Fruit fly (Drosophila melanogaster) whole organism, embryonic: ENCODE data around the gene CG9133.

Source experiments
- Awh ChIP-seq: fragments of 200-800 bp; sonication (Bioruptor generic); IDR thresholded peaks from 2 replicates; pipeline ENCODE4, ENCODE4 v1.3.6; 2022; ENCODE audit warnings: missing biosample characterization, missing genetic modification characterization
- BtbVII ChIP-seq: fragments of 200-800 bp; sonication (Bioruptor generic); optimal IDR thresholded peaks from 3 replicates; lab custom pipeline; 2017; ENCODE audit warnings: missing biosample characterization, mild to moderate bottlenecking, missing genetic modification characterization
- CG1024 ChIP-seq: fragments of 200-800 bp; sonication (Bioruptor generic); IDR thresholded peaks from 2 replicates; pipeline ENCODE4 v1.3.6; 2022; ENCODE audit warnings: missing biosample characterization, missing genetic modification characterization
- CG10565 ChIP-seq: fragments of 200-800 bp; sonication (Bioruptor generic); optimal IDR thresholded peaks from 3 replicates; lab custom pipeline; 2016; ENCODE audit warnings: missing biosample characterization, mild to moderate bottlenecking, missing genetic modification characterization
- CG11085 ChIP-seq: fragments of 200-800 bp; sonication (Bioruptor generic); IDR thresholded peaks from 2 replicates; pipeline ENCODE4 v1.3.6; 2022; ENCODE audit warnings: missing biosample characterization, missing genetic modification characterization
- CG11456 ChIP-seq: fragments of 200-800 bp; sonication (Bioruptor generic); IDR thresholded peaks from 3 replicates; pipeline ENCODE4 v1.3.6; 2022; ENCODE audit warnings: missing biosample characterization, missing genetic modification characterization
- CG12071 ChIP-seq: fragments of 200-800 bp; sonication (Bioruptor generic); optimal IDR thresholded peaks from 3 replicates; lab custom pipeline; 2018; ENCODE audit warnings: missing biosample characterization, mild to moderate bottlenecking, missing genetic modification characterization
- CG12769 ChIP-seq: fragments of 200-800 bp; sonication (Bioruptor generic); optimal IDR thresholded peaks from 2 replicates; lab custom pipeline; 2019; ENCODE audit warnings: missing biosample characterization, mild to moderate bottlenecking, missing genetic modification characterization, moderate library complexity
- CG13123 ChIP-seq: fragments of 200-800 bp; sonication (Bioruptor generic); optimal IDR thresholded peaks from 2 replicates; lab custom pipeline; 2016; ENCODE audit warnings: missing biosample characterization, missing genetic modification characterization
- CG14050 ChIP-seq: fragments of 200-800 bp; sonication (Bioruptor generic); IDR thresholded peaks from 3 replicates; pipeline ENCODE4 v1.3.6; 2022; ENCODE audit warnings: missing biosample characterization, missing genetic modification characterization
- CG17186 ChIP-seq: fragments of 200-800 bp; sonication (Bioruptor generic); optimal IDR thresholded peaks from 3 replicates; lab custom pipeline; 2017; ENCODE audit warnings: missing biosample characterization, missing genetic modification reagents, missing genetic modification characterization
- CG17385 ChIP-seq: fragments of 200-800 bp; sonication (Bioruptor generic); optimal IDR thresholded peaks from 3 replicates; lab custom pipeline; 2018; ENCODE audit warnings: missing biosample characterization, mild to moderate bottlenecking, missing genetic modification characterization
- CG18764 ChIP-seq: fragments of 200-800 bp; sonication (Bioruptor generic); optimal IDR thresholded peaks from 3 replicates; lab custom pipeline; 2016; ENCODE audit warnings: missing biosample characterization, missing genetic modification characterization
- CG6654 ChIP-seq: fragments of 200-800 bp; sonication (Bioruptor generic); optimal IDR thresholded peaks from 2 replicates; lab custom pipeline; 2017; ENCODE audit warnings: missing biosample characterization, mild to moderate bottlenecking, missing genetic modification characterization
- CG6791 ChIP-seq: fragments of 200-800 bp; sonication (Bioruptor generic); IDR thresholded peaks from 3 replicates; pipeline ENCODE4 v1.3.6; 2022; ENCODE audit warnings: missing biosample characterization, missing genetic modification characterization; ENCODE audit not compliant: partially characterized antibody
- CG6813 ChIP-seq: fragments of 200-800 bp; sonication (Bioruptor generic); optimal IDR thresholded peaks from 2 replicates; lab custom pipeline; 2017; ENCODE audit warnings: missing biosample characterization, missing genetic modification characterization, mild to moderate bottlenecking, moderate library complexity, missing genetic modification reagents
- CG7556 ChIP-seq: fragments of 200-800 bp; sonication (Bioruptor generic); optimal IDR thresholded peaks from 2 replicates; lab custom pipeline; 2017; ENCODE audit warnings: missing biosample characterization, mild to moderate bottlenecking, missing genetic modification characterization
- CoRest ChIP-seq: fragments of 200-800 bp; sonication (Bioruptor generic); optimal IDR thresholded peaks from 3 replicates; lab custom pipeline; 2018; ENCODE audit warnings: missing biosample characterization, mild to moderate bottlenecking, missing genetic modification characterization, moderate library complexity
- E2f1 ChIP-seq: fragments of 200-800 bp; sonication (Bioruptor generic); IDR thresholded peaks from 2 replicates; pipeline ENCODE4 v1.3.6; 2022; ENCODE audit warnings: missing biosample characterization, missing genetic modification characterization
- HHEX ChIP-seq: fragments of 200-800 bp; sonication (Bioruptor generic); optimal IDR thresholded peaks from 3 replicates; lab custom pipeline; 2017; ENCODE audit warnings: missing biosample characterization, mild to moderate bottlenecking, missing genetic modification characterization, missing genetic modification reagents
- HLH3B ChIP-seq: fragments of 200-800 bp; sonication (Bioruptor generic); IDR thresholded peaks from 2 replicates; pipeline ENCODE4 v1.3.6; 2022; ENCODE audit warnings: missing biosample characterization, missing genetic modification characterization
- Hr51 ChIP-seq, 2 experiments: fragments of 200-800 bp; sonication (Bioruptor generic); optimal IDR thresholded peaks; 2 replicates in 1 of 2; 3 replicates in 1 of 2; lab custom pipeline; 2016 to 2018; ENCODE audit warnings: missing biosample characterization in 2 of 2, missing genetic modification characterization in 2 of 2, mild to moderate bottlenecking in 1 of 2, moderate library complexity in 1 of 2
- Mes4 ChIP-seq: fragments of 200-800 bp; sonication (Bioruptor generic); optimal IDR thresholded peaks from 2 replicates; lab custom pipeline; 2016; ENCODE audit warnings: missing biosample characterization, missing genetic modification characterization
- Oli ChIP-seq: fragments of 200-800 bp; sonication (Bioruptor generic); optimal IDR thresholded peaks from 2 replicates; lab custom pipeline; 2018; ENCODE audit warnings: missing biosample characterization, mild to moderate bottlenecking, missing genetic modification characterization, moderate library complexity
- Opbp ChIP-seq: fragments of 200-800 bp; sonication (Bioruptor generic); IDR thresholded peaks from 3 replicates; pipeline ENCODE4 v1.3.6; 2022; ENCODE audit warnings: missing biosample characterization, missing genetic modification characterization; ENCODE audit not compliant: partially characterized antibody
- Pdp1 ChIP-seq, 2 experiments: fragments of 200-800 bp; sonication (Bioruptor generic); optimal IDR thresholded peaks; 3 replicates each; lab custom pipeline; 2016; ENCODE audit warnings: missing biosample characterization in 2 of 2, missing genetic modification characterization in 2 of 2, mild to moderate bottlenecking in 1 of 2, moderate library complexity in 1 of 2
- Poxn ChIP-seq: fragments of 200-800 bp; sonication (Bioruptor generic); IDR thresholded peaks from 2 replicates; pipeline ENCODE4 v1.3.6; 2022; ENCODE audit warnings: missing biosample characterization, missing genetic modification characterization
- Rfx ChIP-seq: fragments of 200-800 bp; sonication (Bioruptor generic); IDR thresholded peaks from 2 replicates; pipeline ENCODE4 v1.3.6; 2022; ENCODE audit warnings: missing biosample characterization, missing genetic modification characterization
- Six4 ChIP-seq: fragments of 200-800 bp; sonication (Bioruptor generic); optimal IDR thresholded peaks from 2 replicates; lab custom pipeline; 2016; ENCODE audit warnings: missing biosample characterization, missing genetic modification characterization
- Ssrp ChIP-seq: fragments of 200-800 bp; sonication (Bioruptor generic); optimal IDR thresholded peaks from 2 replicates; lab custom pipeline; 2018; ENCODE audit warnings: missing biosample characterization, mild to moderate bottlenecking, missing genetic modification characterization, moderate library complexity
- Xrp1 ChIP-seq: fragments of 200-800 bp; sonication (Bioruptor generic); IDR thresholded peaks from 2 replicates; pipeline ENCODE4 v1.3.6; 2022; ENCODE audit warnings: missing biosample characterization, missing genetic modification characterization
- al ChIP-seq: fragments of 200-800 bp; sonication (Bioruptor generic); IDR thresholded peaks from 2 replicates; pipeline ENCODE4 v1.3.6; 2022; ENCODE audit warnings: missing biosample characterization, missing genetic modification characterization
- bsh ChIP-seq, 2 experiments: fragments of 200-800 bp; sonication (Bioruptor generic); optimal IDR thresholded peaks; 2 replicates each; lab custom pipeline; 2017 to 2018; ENCODE audit warnings: mild to moderate bottlenecking in 2 of 2, missing biosample characterization in 2 of 2, missing genetic modification characterization in 2 of 2, moderate library complexity in 1 of 2
- btn ChIP-seq: fragments of 200-800 bp; sonication (Bioruptor generic); optimal IDR thresholded peaks from 2 replicates; lab custom pipeline; 2016; ENCODE audit warnings: missing biosample characterization, missing genetic modification characterization
- chn ChIP-seq: fragments of 200-800 bp; sonication (Bioruptor generic); optimal IDR thresholded peaks from 2 replicates; lab custom pipeline; 2016; ENCODE audit warnings: missing biosample characterization, missing genetic modification characterization
- ci ChIP-seq: fragments of 200-800 bp; sonication (Bioruptor generic); IDR thresholded peaks from 3 replicates; pipeline ENCODE4 v1.3.6; 2022; ENCODE audit warnings: missing biosample characterization, missing genetic modification characterization
- dpn ChIP-seq, 2 experiments: fragments of 200-800 bp; sonication (Bioruptor generic); optimal IDR thresholded peaks; 3 replicates each; lab custom pipeline; 2016; ENCODE audit warnings: missing biosample characterization in 2 of 2, missing genetic modification characterization in 2 of 2
- fd96Cb ChIP-seq: fragments of 200-800 bp; sonication (Bioruptor generic); optimal IDR thresholded peaks from 2 replicates; lab custom pipeline; 2018; ENCODE audit warnings: missing biosample characterization, mild to moderate bottlenecking, missing genetic modification characterization, moderate library complexity
- grn ChIP-seq: fragments of 200-800 bp; sonication (Bioruptor generic); optimal IDR thresholded peaks from 3 replicates; lab custom pipeline; 2017; ENCODE audit warnings: missing biosample characterization, missing genetic modification characterization
- gsb-n ChIP-seq: fragments of 200-800 bp; sonication (Bioruptor generic); optimal IDR thresholded peaks from 3 replicates; lab custom pipeline; 2018; ENCODE audit warnings: missing biosample characterization, mild to moderate bottlenecking, missing genetic modification characterization
- ham ChIP-seq: fragments of 200-800 bp; sonication (Bioruptor generic); IDR thresholded peaks from 2 replicates; pipeline ENCODE4 v1.3.6; 2022; ENCODE audit warnings: missing biosample characterization, missing genetic modification characterization
- nmo ChIP-seq: fragments of 200-800 bp; sonication (Bioruptor generic); optimal IDR thresholded peaks from 2 replicates; lab custom pipeline; 2018; ENCODE audit warnings: missing biosample characterization, mild to moderate bottlenecking, missing genetic modification characterization, moderate library complexity
- prd ChIP-seq, 3 experiments: fragments of >200 bp in 2 of 3; fragments of 200-800 bp in 1 of 3; sonication (Bioruptor generic) in 1 of 3; optimal IDR thresholded peaks in 2 of 3; IDR thresholded peaks in 1 of 3; 2 replicates in 2 of 3; 3 replicates in 1 of 3; pipeline versions ENCODE4 v1.3.6 to Lab custom; 2017 to 2022; ENCODE audit warnings: missing biosample characterization in 1 of 3, missing genetic modification characterization in 1 of 3
- pum ChIP-seq: fragments of 200-800 bp; sonication (Bioruptor generic); optimal IDR thresholded peaks from 2 replicates; lab custom pipeline; 2016; ENCODE audit warnings: missing biosample characterization, missing genetic modification characterization
- ranshi ChIP-seq: fragments of 200-800 bp; sonication (Bioruptor generic); IDR thresholded peaks from 2 replicates; pipeline ENCODE4 v1.3.6; 2022; ENCODE audit warnings: missing biosample characterization, missing genetic modification characterization
- sens ChIP-seq: fragments of 200-800 bp; sonication (Bioruptor generic); peaks from one replicate; lab custom pipeline; 2016; ENCODE audit warnings: missing biosample characterization, missing genetic modification characterization
- slou ChIP-seq: fragments of 200-800 bp; sonication (Bioruptor generic); optimal IDR thresholded peaks from 3 replicates; lab custom pipeline; 2016; ENCODE audit warnings: missing biosample characterization, missing genetic modification characterization
- tio ChIP-seq: fragments of 200-800 bp; sonication (Bioruptor generic); optimal IDR thresholded peaks from 2 replicates; lab custom pipeline; 2017; ENCODE audit warnings: missing biosample characterization, missing genetic modification characterization, inconsistent platforms
- tup ChIP-seq: fragments of 200-800 bp; sonication (Bioruptor generic); optimal IDR thresholded peaks from 2 replicates; lab custom pipeline; 2016; ENCODE audit warnings: missing biosample characterization, mild to moderate bottlenecking, missing genetic modification characterization, moderate library complexity
- usp ChIP-seq: fragments of >200 bp; optimal IDR thresholded peaks from 2 replicates; lab custom pipeline; 2017; ENCODE audit warnings: missing biosample characterization, missing genetic modification characterization

CG9133 gene

dm6 chr3L:1216460-1216859 lies 35.4 kb upstream of the CG9133 start (continued):
- TF ChIP-seq Awh (GFP tag; lab: Robert Waterston, UW) (no peak), HLH3B (GFP tag; lab: Robert Waterston, UW) (peak; percentile 64; the same call in 1 of the 2 replicates), al (GFP tag; lab: Robert Waterston, UW) (no peak), prd (optimal IDR thresholded peaks at IDR 0.05; lab: Kevin White, UChicago) (no peak), prd (GFP tag; IDR thresholded peaks at IDR 0.05; lab: Robert Waterston, UW) (peak; percentile 73; the same call in 2 of the 3 replicates), E2f1 (GFP tag; lab: Robert Waterston, UW) (peak; percentile 40; the same call in 1 of the 2 replicates), Opbp (GFP tag; lab: Robert Waterston, UW) (no peak), CG13123 (no peak), Poxn (GFP tag; lab: Robert Waterston, UW) (no peak), CG12769 (tag; lab: Kevin White, UChicago) (peak; percentile 32), slou (GFP tag; lab: Kevin White, UChicago) (no peak), tio (no peak), sens (peak; percentile 94), btn (GFP tag; lab: Kevin White, UChicago) (peak; percentile 47), tup (no peak), dpn (GFP tag; optimal IDR thresholded peaks at IDR 0.05; lab: Kevin White, UChicago) (peak; percentile 16 to 39), Ssrp (peak; percentile 47), gsb-n (tag; lab: Kevin White, UChicago) (peak; percentile 58), CoRest (peak; percentile 38), bsh (GFP tag; optimal IDR thresholded peaks at IDR 0.05; lab: Kevin White, UChicago) (peak in 1 of 2 experiments; percentile 69), chn (GFP tag; lab: Kevin White, UChicago) (peak; percentile 15), Xrp1 (GFP tag; lab: Robert Waterston, UW) (peak; percentile 70), CG7556 (GFP tag; lab: Kevin White, UChicago) (peak; percentile 19), CG17385 (GFP tag; lab: Kevin White, UChicago) (peak; percentile 32), Mes4 (no peak), Pdp1 (GFP tag; optimal IDR thresholded peaks at IDR 0.05; lab: Kevin White, UChicago) (peak; percentile 11 to 14), pum (GFP tag; lab: Kevin White, UChicago) (peak; percentile 38), CG14050 (GFP tag; lab: Robert Waterston, UW) (no peak), ham (GFP tag; lab: Robert Waterston, UW) (no peak), usp (no peak), Rfx (GFP tag; lab: Robert Waterston, UW) (0 out of 2 replicates have a peak, but pooled peaks have one; percentile 12), CG11456 (GFP tag; lab: Robert Waterston, UW) (no peak), nmo (GFP tag; lab: Kevin White, UChicago) (peak; percentile 55), CG11085 (no peak), HHEX (GFP tag; lab: Kevin White, UChicago) (peak; percentile 29), CG6813 (peak; percentile 38), CG10565 (GFP tag; lab: Kevin White, UChicago) (no peak), CG1024 (peak; percentile 58; the same call in 1 of the 2 replicates), fd96Cb (tag; lab: Kevin White, UChicago) (peak; percentile 67), Hr51 (GFP tag; optimal IDR thresholded peaks at IDR 0.05; lab: Kevin White, UChicago) (peak in 1 of 2 experiments; percentile 46), ranshi (peak; percentile 55; the same call in 1 of the 2 replicates), CG18764 (GFP tag; lab: Kevin White, UChicago) (peak; percentile 19), ci (GFP tag; lab: Robert Waterston, UW) (peak; percentile 70), grn (GFP tag; lab: Kevin White, UChicago) (no peak), Six4 (GFP tag; lab: Kevin White, UChicago) (peak; percentile 1), CG6791 (GFP tag; lab: Robert Waterston, UW) (no peak), CG17186 (GFP tag; lab: Kevin White, UChicago) (peak; percentile 1), CG12071 (peak; percentile 4), BtbVII (GFP tag; lab: Kevin White, UChicago) (no peak), CG6654 (GFP tag; lab: Kevin White, UChicago) (peak; percentile 20), Oli (tag; lab: Kevin White, UChicago) (peak; percentile 49)
